Fruit fly (Drosophila melanogaster) whole organism, embryonic: ENCODE results near the gene CG9107.

ENCODE experiments used
- Adf1 ChIP-seq: fragments of 200-800 bp; sonication (Bioruptor generic); IDR thresholded peaks from 2 replicates; pipeline ENCODE4 v1.3.6; 2022; ENCODE audit warnings: missing biosample characterization, missing genetic modification characterization
- CG10462 ChIP-seq: fragments of 200-800 bp; sonication (Bioruptor generic); optimal IDR thresholded peaks from 2 replicates; lab custom pipeline; 2016; ENCODE audit warnings: missing biosample characterization, missing genetic modification characterization
- CG11085 ChIP-seq: fragments of 200-800 bp; sonication (Bioruptor generic); IDR thresholded peaks from 2 replicates; pipeline ENCODE4 v1.3.6; 2022; ENCODE audit warnings: missing biosample characterization, missing genetic modification characterization
- CG11247 ChIP-seq: fragments of 200-800 bp; sonication (Bioruptor generic); IDR thresholded peaks from 2 replicates; pipeline ENCODE4 v1.3.6; 2022; ENCODE audit warnings: missing biosample characterization, missing genetic modification characterization
- CG14667 ChIP-seq: fragments of 200-800 bp; sonication (Bioruptor generic); IDR thresholded peaks from 2 replicates; pipeline ENCODE4 v1.3.6; 2022; ENCODE audit warnings: missing biosample characterization, missing genetic modification characterization
- CG18599 ChIP-seq: fragments of 200-800 bp; sonication (Bioruptor generic); optimal IDR thresholded peaks from 3 replicates; lab custom pipeline; 2017; ENCODE audit warnings: missing biosample characterization, missing genetic modification characterization, mild to moderate bottlenecking, moderate library complexity, missing genetic modification reagents
- CG2712 ChIP-seq: fragments of 200-800 bp; optimal IDR thresholded peaks from 3 replicates; lab custom pipeline; 2019; ENCODE audit warnings: missing biosample characterization, mild to moderate bottlenecking, missing genetic modification characterization, moderate library complexity
- CG3163 ChIP-seq: fragments of 200-800 bp; sonication (Bioruptor generic); optimal IDR thresholded peaks from 3 replicates; lab custom pipeline; 2016; ENCODE audit warnings: missing biosample characterization, missing genetic modification characterization
- CG3847 ChIP-seq: fragments of 200-800 bp; sonication (Bioruptor generic); IDR thresholded peaks from 2 replicates; pipeline ENCODE4 v1.3.6; 2022; ENCODE audit warnings: missing biosample characterization, missing genetic modification characterization
- CG3995 ChIP-seq: fragments of 200-800 bp; sonication (Bioruptor generic); optimal IDR thresholded peaks from 3 replicates; lab custom pipeline; 2016; ENCODE audit warnings: missing biosample characterization, missing genetic modification characterization
- CG5180 ChIP-seq: fragments of 200-800 bp; sonication (Bioruptor generic); optimal IDR thresholded peaks from 3 replicates; lab custom pipeline; 2017; ENCODE audit warnings: missing biosample characterization, missing genetic modification characterization, mild to moderate bottlenecking, moderate library complexity, missing genetic modification reagents
- CG6791 ChIP-seq: fragments of 200-800 bp; sonication (Bioruptor generic); IDR thresholded peaks from 3 replicates; pipeline ENCODE4 v1.3.6; 2022; ENCODE audit warnings: missing biosample characterization, missing genetic modification characterization; ENCODE audit not compliant: partially characterized antibody
- CG8281 ChIP-seq: fragments of 200-800 bp; sonication (Bioruptor generic); optimal IDR thresholded peaks from 2 replicates; lab custom pipeline; 2018; ENCODE audit warnings: missing biosample characterization, mild to moderate bottlenecking, missing genetic modification characterization, moderate library complexity
- CG9727 ChIP-seq: fragments of 200-800 bp; sonication (Bioruptor generic); optimal IDR thresholded peaks from 3 replicates; lab custom pipeline; 2017; ENCODE audit warnings: missing biosample characterization, mild to moderate bottlenecking, missing genetic modification characterization
- CHES-1-like ChIP-seq: fragments of 200-800 bp; sonication (Bioruptor generic); optimal IDR thresholded peaks from 2 replicates; lab custom pipeline; 2016; ENCODE audit warnings: missing biosample characterization, missing genetic modification characterization
- CkIIα-i1 ChIP-seq: fragments of 200-800 bp; sonication (Bioruptor generic); IDR thresholded peaks from 2 replicates; pipeline ENCODE4 v1.3.6; 2022; ENCODE audit warnings: missing biosample characterization, missing genetic modification characterization
- Dfd ChIP-seq, 2 experiments: fragments of >200 bp; optimal IDR thresholded peaks; 2 replicates each; lab custom pipeline; 2017; ENCODE audit warnings: missing biosample characterization in 2 of 2, missing genetic modification characterization in 2 of 2
- E2f1 ChIP-seq: fragments of 200-800 bp; sonication (Bioruptor generic); IDR thresholded peaks from 2 replicates; pipeline ENCODE4 v1.3.6; 2022; ENCODE audit warnings: missing biosample characterization, missing genetic modification characterization
- ERR ChIP-seq: fragments of 200-800 bp; sonication (Bioruptor generic); optimal IDR thresholded peaks from 2 replicates; lab custom pipeline; 2016; ENCODE audit warnings: missing biosample characterization, missing genetic modification characterization
- Fer2 ChIP-seq: fragments of 200-800 bp; sonication (Bioruptor generic); optimal IDR thresholded peaks from 2 replicates; lab custom pipeline; 2018; ENCODE audit warnings: missing biosample characterization, mild to moderate bottlenecking, missing genetic modification characterization, moderate library complexity
- GATAe ChIP-seq: fragments of 200-800 bp; sonication (Bioruptor generic); conservative IDR thresholded peaks from 2 replicates; pipeline ENCODE4 v1.3.6; 2022; ENCODE audit warnings: missing biosample characterization, missing genetic modification characterization
- Hr3 ChIP-seq: fragments of 200-800 bp; sonication (Bioruptor generic); optimal IDR thresholded peaks from 3 replicates; lab custom pipeline; 2016; ENCODE audit warnings: missing biosample characterization, missing genetic modification characterization
- Max ChIP-seq: fragments of 200-800 bp; sonication (Bioruptor generic); optimal IDR thresholded peaks from 2 replicates; lab custom pipeline; 2016; ENCODE audit warnings: missing biosample characterization, mild to moderate bottlenecking, missing genetic modification characterization
- Nf-YA ChIP-seq: fragments of 200-800 bp; sonication (Bioruptor generic); IDR thresholded peaks from 2 replicates; pipeline ENCODE4 v1.3.6; 2022; ENCODE audit warnings: missing biosample characterization, missing genetic modification characterization
- Poxn ChIP-seq: fragments of 200-800 bp; sonication (Bioruptor generic); IDR thresholded peaks from 2 replicates; pipeline ENCODE4 v1.3.6; 2022; ENCODE audit warnings: missing biosample characterization, missing genetic modification characterization
- Sox102F ChIP-seq: fragments of 200-800 bp; sonication (Bioruptor generic); optimal IDR thresholded peaks from 2 replicates; lab custom pipeline; 2018; ENCODE audit warnings: missing biosample characterization, mild to moderate bottlenecking, missing genetic modification characterization, moderate library complexity
- Ssrp ChIP-seq: fragments of 200-800 bp; sonication (Bioruptor generic); optimal IDR thresholded peaks from 2 replicates; lab custom pipeline; 2018; ENCODE audit warnings: missing biosample characterization, mild to moderate bottlenecking, missing genetic modification characterization, moderate library complexity
- Stat92E ChIP-seq, 3 experiments: fragments of >200 bp in 2 of 3; fragments of 200-800 bp in 1 of 3; sonication (Bioruptor generic) in 1 of 3; optimal IDR thresholded peaks; 2 replicates each; lab custom pipeline; 2017 to 2019; ENCODE audit warnings: missing biosample characterization in 3 of 3, missing genetic modification characterization in 3 of 3, mild to moderate bottlenecking in 1 of 3, moderate library complexity in 1 of 3
- Tbp ChIP-seq: fragments of >200 bp; optimal IDR thresholded peaks from 2 replicates; lab custom pipeline; 2018; ENCODE audit warnings: missing biosample characterization, missing genetic modification characterization
- Xrp1 ChIP-seq: fragments of 200-800 bp; sonication (Bioruptor generic); IDR thresholded peaks from 2 replicates; pipeline ENCODE4 v1.3.6; 2022; ENCODE audit warnings: missing biosample characterization, missing genetic modification characterization
- az2 ChIP-seq: fragments of 200-800 bp; sonication (Bioruptor generic); optimal IDR thresholded peaks from 3 replicates; lab custom pipeline; 2016; ENCODE audit warnings: missing biosample characterization, missing genetic modification characterization
- bcd ChIP-seq: fragments of 200-800 bp; sonication (Bioruptor generic); optimal IDR thresholded peaks from 2 replicates; lab custom pipeline; 2017; ENCODE audit warnings: missing biosample characterization, mild to moderate bottlenecking, missing genetic modification characterization
- chm ChIP-seq: fragments of 200-800 bp; sonication (Bioruptor generic); IDR thresholded peaks from 2 replicates; pipeline ENCODE4 v1.3.6; 2022; ENCODE audit warnings: missing biosample characterization, missing genetic modification characterization
- croc ChIP-seq: fragments of 200-800 bp; sonication (Bioruptor generic); conservative IDR thresholded peaks from 3 replicates; pipeline ENCODE4 v1.3.6; 2022; ENCODE audit warnings: missing biosample characterization, missing genetic modification characterization
- crol ChIP-seq: fragments of 200-800 bp; sonication (Bioruptor generic); IDR thresholded peaks from 2 replicates; pipeline ENCODE4 v1.3.6; 2022; ENCODE audit warnings: missing biosample characterization, missing genetic modification characterization
- dm ChIP-seq: fragments of 200-800 bp; sonication (Bioruptor generic); optimal IDR thresholded peaks from 3 replicates; lab custom pipeline; 2016; ENCODE audit warnings: missing biosample characterization, missing genetic modification characterization
- ems ChIP-seq: fragments of 200-800 bp; sonication (Bioruptor generic); optimal IDR thresholded peaks from 3 replicates; lab custom pipeline; 2016; ENCODE audit warnings: missing biosample characterization, missing genetic modification characterization
- en ChIP-seq: fragments of 200-800 bp; sonication (Bioruptor generic); optimal IDR thresholded peaks from 2 replicates; lab custom pipeline; 2016; ENCODE audit warnings: missing biosample characterization, missing genetic modification characterization
- fd96Cb ChIP-seq: fragments of 200-800 bp; sonication (Bioruptor generic); optimal IDR thresholded peaks from 2 replicates; lab custom pipeline; 2018; ENCODE audit warnings: missing biosample characterization, mild to moderate bottlenecking, missing genetic modification characterization, moderate library complexity
- gsb-n ChIP-seq: fragments of 200-800 bp; sonication (Bioruptor generic); optimal IDR thresholded peaks from 3 replicates; lab custom pipeline; 2018; ENCODE audit warnings: missing biosample characterization, mild to moderate bottlenecking, missing genetic modification characterization
- gt ChIP-seq: fragments of 200-800 bp; sonication (Bioruptor generic); IDR thresholded peaks from 2 replicates; pipeline ENCODE4 v1.3.6; 2022; ENCODE audit warnings: missing biosample characterization, missing genetic modification characterization
- ind ChIP-seq: fragments of 200-800 bp; sonication (Bioruptor generic); optimal IDR thresholded peaks from 3 replicates; lab custom pipeline; 2016; ENCODE audit warnings: missing biosample characterization, missing genetic modification characterization
- lov ChIP-seq, 2 experiments: fragments of 200-800 bp in 1 of 2; fragments of >200 bp in 1 of 2; sonication (Bioruptor generic) in 1 of 2; IDR thresholded peaks in 1 of 2; optimal IDR thresholded peaks in 1 of 2; 2 replicates in 1 of 2; 3 replicates in 1 of 2; pipeline versions ENCODE4 v1.3.6 to Lab custom; 2017 to 2022; ENCODE audit warnings: missing biosample characterization in 1 of 2, missing genetic modification characterization in 1 of 2
- mirr ChIP-seq: fragments of 200-800 bp; sonication (Bioruptor generic); optimal IDR thresholded peaks from 3 replicates; lab custom pipeline; 2018; ENCODE audit warnings: missing biosample characterization, mild to moderate bottlenecking, missing genetic modification characterization
- oc ChIP-seq: fragments of 200-800 bp; sonication (Bioruptor generic); optimal IDR thresholded peaks from 2 replicates; lab custom pipeline; 2018; ENCODE audit warnings: missing biosample characterization, mild to moderate bottlenecking, missing genetic modification characterization, moderate library complexity
- p53 ChIP-seq: fragments of 200-800 bp; sonication (Bioruptor generic); optimal IDR thresholded peaks from 2 replicates; lab custom pipeline; 2016; ENCODE audit warnings: missing biosample characterization, missing genetic modification characterization
- sd ChIP-seq: fragments of 200-800 bp; sonication (Bioruptor generic); optimal IDR thresholded peaks from 3 replicates; lab custom pipeline; 2018; ENCODE audit warnings: missing biosample characterization, mild to moderate bottlenecking, missing genetic modification characterization, moderate library complexity
- tio ChIP-seq: fragments of 200-800 bp; sonication (Bioruptor generic); optimal IDR thresholded peaks from 2 replicates; lab custom pipeline; 2017; ENCODE audit warnings: missing biosample characterization, missing genetic modification characterization, inconsistent platforms
- toy ChIP-seq: fragments of 200-800 bp; sonication (Bioruptor generic); IDR thresholded peaks from 2 replicates; pipeline ENCODE4 v1.3.6; 2022; ENCODE audit warnings: missing biosample characterization, missing genetic modification characterization
- zfh1 ChIP-seq: fragments of 200-800 bp; sonication (Bioruptor generic); IDR thresholded peaks from 3 replicates; pipeline ENCODE4 v1.3.6; 2022; ENCODE audit warnings: missing biosample characterization, missing genetic modification characterization

CG9107 gene

DNA sequence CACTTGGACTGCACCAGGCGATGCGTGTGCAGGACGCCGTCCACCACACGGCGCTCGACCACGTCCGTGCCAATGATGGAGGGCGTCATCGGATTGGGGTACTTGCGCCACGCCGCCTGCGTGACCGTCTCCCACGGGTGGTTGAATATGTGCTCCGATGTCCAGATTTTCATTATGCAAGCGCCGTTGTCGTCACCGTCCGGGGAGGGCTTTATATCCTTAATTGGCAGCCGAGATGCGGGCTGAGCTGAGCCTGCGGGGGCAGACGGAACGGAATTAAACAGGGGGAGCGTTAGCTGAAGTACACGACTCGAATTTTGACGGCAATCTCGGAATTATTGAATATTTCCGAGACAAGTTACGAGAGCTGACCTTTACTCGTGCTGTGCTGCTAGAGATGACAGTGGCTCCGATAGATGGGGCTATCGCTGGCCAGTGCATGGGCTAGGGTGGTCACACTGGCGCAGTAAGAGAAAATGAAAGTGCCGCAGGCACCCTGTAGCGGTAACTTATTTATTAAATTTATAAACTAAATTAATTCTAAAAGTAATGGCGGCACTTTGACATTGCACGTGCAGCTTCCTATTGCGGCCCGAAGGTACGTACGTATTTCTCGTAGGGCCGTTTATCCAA is 23.3 kb upstream of the CG9107 start, which contains the start of gene IPIP (continued):
- peak; percentile 4 for TF ChIP-seq Max (GFP tag; lab: Kevin White, UChicago)
- no peak for TF ChIP-seq fd96Cb (tag; lab: Kevin White, UChicago)
- no peak for TF ChIP-seq Stat92E (GFP tag; optimal IDR thresholded peaks at IDR 0.05; lab: Kevin White, UChicago)
- no peak for TF ChIP-seq en (GFP tag; lab: Kevin White, UChicago)
- peak; percentile 58 for TF ChIP-seq mirr
- no peak for TF ChIP-seq CkIIα-i1 (GFP tag; lab: Robert Waterston, UW)
- TF ChIP-seq Xrp1 (GFP tag; lab: Robert Waterston, UW), result no peak
- no peak for TF ChIP-seq gt
- peak; percentile 40 for TF ChIP-seq dm
- TF ChIP-seq CG3995 (GFP tag; lab: Kevin White, UChicago), result no peak
- TF ChIP-seq CG18599 (GFP tag; lab: Kevin White, UChicago), result peak; percentile 15
- TF ChIP-seq CG3847, result peak; percentile 70
- TF ChIP-seq toy (GFP tag; lab: Robert Waterston, UW), result no peak
- no peak for TF ChIP-seq oc (tag; lab: Kevin White, UChicago)
- no peak for TF ChIP-seq p53 (GFP tag; lab: Kevin White, UChicago)
- peak; percentile 12 for TF ChIP-seq ind (GFP tag; lab: Kevin White, UChicago)
- TF ChIP-seq CG8281 (tag; lab: Kevin White, UChicago), result no peak
- peak; percentile 46 for TF ChIP-seq CG2712 (tag; lab: Kevin White, UChicago)
- TF ChIP-seq croc (GFP tag; lab: Robert Waterston, UW), result no peak; the same call in 2 of the 3 replicates
- peak; percentile 16 for TF ChIP-seq bcd (GFP tag; lab: Kevin White, UChicago)
- peak; percentile 18; the same call in 1 of the 2 replicates for TF ChIP-seq CG14667 (GFP tag; lab: Robert Waterston, UW)
- TF ChIP-seq CG10462 (GFP tag; lab: Kevin White, UChicago), result no peak
- peak; percentile 58 for TF ChIP-seq chm (GFP tag; lab: Robert Waterston, UW)
- no peak for TF ChIP-seq gsb-n (tag; lab: Kevin White, UChicago)
- no peak for TF ChIP-seq az2
- no peak for TF ChIP-seq Sox102F (GFP tag; lab: Kevin White, UChicago)
- TF ChIP-seq zfh1 (GFP tag; lab: Robert Waterston, UW), result peak; percentile 54; the same call in 2 of the 3 replicates
- no peak for TF ChIP-seq Ssrp (tag; lab: Kevin White, UChicago)
- TF ChIP-seq Nf-YA (GFP tag; lab: Robert Waterston, UW), result peak; percentile 39; the same call in 1 of the 2 replicates
- TF ChIP-seq Hr3 (GFP tag; lab: Kevin White, UChicago), result no peak
- TF ChIP-seq Fer2, result no peak
- 0 out of 2 replicates have a peak, but pooled peaks have one; percentile 7 for TF ChIP-seq E2f1 (GFP tag; lab: Robert Waterston, UW)
- no peak for TF ChIP-seq CHES-1-like
- TF ChIP-seq CG9727 (GFP tag; lab: Kevin White, UChicago), result peak; percentile 39
- no peak for TF ChIP-seq tio
- 0 out of 2 replicates have a peak, but pooled peaks have one; percentile 37 for TF ChIP-seq CG11085
- TF ChIP-seq CG5180, result no peak
- TF ChIP-seq Tbp (GFP tag; lab: Kevin White, UChicago), result no peak
- no peak for TF ChIP-seq Poxn
- TF ChIP-seq ERR (GFP tag; lab: Kevin White, UChicago), result no peak
- no peak for TF ChIP-seq crol
- peak; percentile 33; the same call in 1 of the 2 replicates for TF ChIP-seq Adf1 (GFP tag; lab: Robert Waterston, UW)
- no peak for TF ChIP-seq CG3163 (GFP tag; lab: Kevin White, UChicago)
- no peak for TF ChIP-seq GATAe (GFP tag; lab: Robert Waterston, UW)
- TF ChIP-seq lov (optimal IDR thresholded peaks at IDR 0.05; lab: Kevin White, UChicago), result no peak
- TF ChIP-seq lov (GFP tag; IDR thresholded peaks at IDR 0.05; lab: Robert Waterston, UW), result peak; percentile 60; the same call in 1 of the 3 replicates
- TF ChIP-seq sd (tag; lab: Kevin White, UChicago), result peak; percentile 16
- TF ChIP-seq CG6791 (GFP tag; lab: Robert Waterston, UW), result peak; percentile 87
- peak; percentile 44; the same call in 1 of the 2 replicates for TF ChIP-seq CG11247 (GFP tag; lab: Robert Waterston, UW)
- TF ChIP-seq ems (GFP tag; lab: Kevin White, UChicago), result no peak
- no peak for TF ChIP-seq Dfd (GFP tag; optimal IDR thresholded peaks at IDR 0.05; lab: Kevin White, UChicago)
